Worm (Caenorhabditis elegans) whole organism, L1 larva: Measurements from ENCODE around the gene fshr-1.

Source experiments
- aly-2 ChIP-seq: fragments of 150-350 bp; optimal IDR thresholded peaks from 2 replicates; lab custom pipeline; 2014; ENCODE audit warnings: missing biosample characterization, missing genetic modification characterization
- ceh-63 ChIP-seq: fragments of 200-800 bp; sonication (Bioruptor generic); optimal IDR thresholded peaks from 2 replicates; lab custom pipeline; 2018; ENCODE audit warnings: mild to moderate bottlenecking, missing genetic modification characterization, missing compliant biosample characterization
- ceh-82 ChIP-seq, 3 experiments: fragments of 150-350 bp in 1 of 3; sonication (generic microtip) in 2 of 3; optimal IDR thresholded peaks; 2 replicates each; lab custom pipeline; 2014 to 2017; ENCODE audit warnings: missing biosample characterization in 3 of 3, missing genetic modification characterization in 3 of 3
- lir-3 ChIP-seq: sonication (generic microtip); optimal IDR thresholded peaks from 2 replicates; lab custom pipeline; 2016; ENCODE audit warnings: mild to moderate bottlenecking, missing genetic modification characterization, moderate library complexity, missing compliant biosample characterization; ENCODE audit not compliant: poor library complexity
- nhr-11 ChIP-seq: fragments of 150-350 bp; optimal IDR thresholded peaks from 2 replicates; lab custom pipeline; 2014; ENCODE audit warnings: missing biosample characterization, missing genetic modification characterization
- unc-130 ChIP-seq: fragments of 150-350 bp; optimal IDR thresholded peaks from 2 replicates; lab custom pipeline; 2017; ENCODE audit warnings: missing biosample characterization, missing genetic modification characterization, inconsistent platforms

DNA sequence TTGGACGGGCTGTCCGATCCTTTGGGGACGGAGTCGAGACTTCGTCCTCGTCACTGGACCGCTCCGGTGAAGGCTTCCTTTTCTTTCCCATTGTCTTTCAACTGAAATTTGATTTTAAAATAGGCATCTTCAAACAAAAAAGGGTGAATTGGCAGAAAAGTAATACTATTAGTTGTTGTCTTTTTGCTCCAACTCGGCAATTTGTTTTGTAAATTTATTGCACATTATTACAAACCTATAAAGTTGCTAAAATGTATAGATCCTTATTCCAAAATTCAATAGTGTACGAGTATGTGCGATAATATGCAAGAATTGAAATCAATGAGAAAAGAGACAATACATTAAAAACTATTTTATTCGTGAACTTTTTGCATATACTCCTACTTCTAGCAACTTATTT, 29.8 kb upstream of the fshr-1 start, which contains the start of gene lsy-12:
- no peak for TF ChIP-seq nhr-11 (tag; lab: Kevin White, UChicago)
- no peak for TF ChIP-seq lir-3 (tag; lab: Kevin White, UChicago)
- no peak for TF ChIP-seq ceh-63
- no peak for TF ChIP-seq ceh-82 (tag; optimal IDR thresholded peaks at IDR 0.05; lab: Kevin White, UChicago)
- no peak for TF ChIP-seq aly-2
- no peak for TF ChIP-seq unc-130 (tag; lab: Kevin White, UChicago)
